Worm (Caenorhabditis elegans): Measurements from ENCODE around the gene F11A5.5.

Gene F11A5.5

ce11 chrV:16182918-16183317, 15.2 kb upstream of the F11A5.5 start, which contains the start of gene srh-277:
srh-277 (plus strand) TSS chrV:16183218.
- TF ChIP-seq unc-62 (GFP tag; optimal IDR thresholded peaks at IDR 0.05), result no peak

ce11 chrV:16183357-16183756, 14.8 kb upstream of the F11A5.5 start, which contains the start of gene srz-14:
srz-14 (plus strand) TSS chrV:16183657.
- no peak for TF ChIP-seq unc-62 (GFP tag; optimal IDR thresholded peaks at IDR 0.05)

DNA sequence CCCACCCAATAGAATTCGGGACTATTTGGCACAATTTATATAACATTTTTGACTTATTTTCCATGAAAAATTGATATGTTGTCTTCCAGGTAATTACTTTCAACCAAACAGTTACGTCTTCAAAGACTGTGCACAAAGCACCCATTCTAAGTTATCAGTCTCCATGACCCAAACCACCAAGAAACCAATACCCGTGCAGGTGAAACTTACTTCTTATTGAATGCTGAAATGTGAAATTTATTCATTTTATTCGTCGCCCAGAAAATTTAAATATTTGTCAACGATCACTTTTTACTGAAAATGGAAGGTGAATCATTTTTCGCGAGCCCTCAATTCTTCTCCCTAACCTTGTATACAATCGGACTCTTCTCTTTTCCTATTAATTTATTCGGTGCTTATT, 7.6 kb upstream of the F11A5.5 start, which contains the start of gene srh-281:
TSS of gene srh-281 (plus strand) at position 301 of the 400 bp plus-strand sequence.
- TF ChIP-seq unc-62 (GFP tag; optimal IDR thresholded peaks at IDR 0.05), result no peak

ce11 chrV:16192114-16192513, 6.0 kb upstream of the F11A5.5 start, which contains the start of gene srh-279:
srh-279 (plus strand) TSS chrV:16192414.
- TF ChIP-seq unc-62 (GFP tag; optimal IDR thresholded peaks at IDR 0.05), result no peak

ce11 chrV:16194639-16195038, 3.5 kb upstream of the F11A5.5 start, which contains the start of gene rabr-4:
rabr-4 (plus strand) TSS chrV:16194939.
- TF ChIP-seq unc-62 (GFP tag; optimal IDR thresholded peaks at IDR 0.05), result no peak

DNA sequence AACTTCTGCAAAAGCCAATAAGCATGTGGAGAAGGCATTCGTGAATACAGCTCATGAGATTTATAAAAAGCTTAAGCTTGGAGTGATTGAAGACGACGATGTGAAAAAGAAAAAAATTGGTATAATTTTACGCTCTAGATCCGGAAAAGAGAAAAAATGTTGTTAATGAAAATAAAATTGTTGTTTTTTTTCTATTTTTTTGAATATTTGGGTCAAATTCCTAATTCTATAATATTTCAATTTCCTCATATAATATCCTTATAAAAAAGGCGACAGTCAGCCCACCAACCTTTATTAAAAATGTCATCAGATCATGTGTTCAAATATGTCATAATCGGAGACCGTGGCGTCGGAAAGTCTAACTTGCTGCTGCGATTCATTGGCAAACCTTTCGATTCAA, 2.7 kb upstream of the F11A5.5 start, which contains the start of gene rabr-3:
TSS of gene rabr-3 (plus strand) at position 301 of the 400 bp plus-strand sequence.
- TF ChIP-seq unc-62 (GFP tag; optimal IDR thresholded peaks at IDR 0.05), result no peak

DNA sequence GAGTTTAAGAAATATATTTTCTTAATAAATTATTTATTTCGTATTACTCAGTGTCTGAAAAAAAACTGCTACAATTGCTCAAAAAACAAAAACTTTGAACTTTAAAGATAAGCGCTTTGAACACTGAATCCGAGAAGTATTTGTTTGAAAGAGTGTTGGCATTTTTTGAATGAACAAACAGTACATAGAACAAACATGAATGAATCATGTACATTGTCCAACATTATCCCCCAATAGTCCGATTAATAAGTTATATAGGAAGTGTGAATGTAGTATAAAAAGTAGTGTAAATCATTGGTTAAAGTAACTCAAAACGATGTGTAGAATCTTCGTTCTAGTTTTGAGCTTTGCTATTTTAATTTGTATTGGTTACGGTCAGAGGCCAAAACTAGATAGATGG, 3.6 kb downstream of the F11A5.5 start, which contains the start of gene F11A5.17:
TSS of gene F11A5.17 (plus strand) at position 301 of the 400 bp plus-strand sequence.
- no peak for TF ChIP-seq unc-62 (GFP tag; optimal IDR thresholded peaks at IDR 0.05)

ce11 chrV:16202618-16203017, 4.5 kb downstream of the F11A5.5 start, which contains the start of gene F11A5.18:
F11A5.18 (plus strand) TSS chrV:16202918.
- no peak for TF ChIP-seq unc-62 (GFP tag; optimal IDR thresholded peaks at IDR 0.05)

- no peak for TF ChIP-seq unc-62 (GFP tag; optimal IDR thresholded peaks at IDR 0.05)
Observed at ce11 chrV:16204888-16205287, 6.8 kb downstream of the F11A5.5 start, which contains the start of gene irld-26. irld-26 (plus strand) TSS chrV:16205188.

- TF ChIP-seq unc-62 (GFP tag; optimal IDR thresholded peaks at IDR 0.05), result no peak
Observed at ce11 chrV:16209837-16210236, 11.7 kb downstream of the F11A5.5 start, which contains the start of gene oac-15. oac-15 (minus strand) TSS chrV:16209937.

ce11 chrV:16210257-16211002, 12.3 kb downstream of the F11A5.5 start, which contains the start of gene F11A5.16:
F11A5.16 (plus strand) TSS chrV:16210952.
- TF ChIP-seq unc-62 (GFP tag; optimal IDR thresholded peaks at IDR 0.05), result no peak

DNA sequence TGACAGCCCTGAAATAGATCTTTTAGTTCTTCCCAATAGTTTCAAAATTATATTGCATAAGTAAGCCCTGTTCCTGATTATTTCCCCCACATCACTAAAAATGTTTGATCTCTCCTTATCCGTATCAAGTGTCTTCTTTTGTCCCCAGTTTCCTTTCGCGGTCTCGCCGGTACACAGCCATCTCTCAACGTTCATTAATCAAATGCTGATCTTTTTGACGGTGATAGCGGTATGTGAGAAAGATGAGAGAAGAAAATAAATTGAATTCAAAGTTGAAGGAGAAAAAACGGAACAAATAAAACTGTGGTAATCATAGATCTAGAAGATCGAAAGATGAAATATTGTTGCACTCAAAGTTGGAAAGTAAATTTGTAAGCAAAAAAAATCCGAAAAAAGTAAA, 13.6 kb downstream of the F11A5.5 start:
- no peak for TF ChIP-seq unc-62 (GFP tag; optimal IDR thresholded peaks at IDR 0.05)

ce11 chrV:16213323-16213722, 15.2 kb downstream of the F11A5.5 start:
- no peak for TF ChIP-seq unc-62 (GFP tag; optimal IDR thresholded peaks at IDR 0.05)

ce11 chrV:16214505-16214904, 16.4 kb downstream of the F11A5.5 start, which contains the start of gene F11A5.9:
F11A5.9 (plus strand) TSS chrV:16214890.
- no peak for TF ChIP-seq unc-62 (GFP tag; optimal IDR thresholded peaks at IDR 0.05)

- no peak for TF ChIP-seq unc-62 (GFP tag; optimal IDR thresholded peaks at IDR 0.05)
Observed at ce11 chrV:16218522-16218921, 20.4 kb downstream of the F11A5.5 start, which contains the start of gene F11A5.15. F11A5.15 (minus strand) TSS chrV:16218622.

ce11 chrV:16218972-16219757, 21.0 kb downstream of the F11A5.5 start, which contains the start of gene glc-1:
glc-1 (plus strand) TSS chrV:16219634.
- TF ChIP-seq unc-62 (GFP tag; optimal IDR thresholded peaks at IDR 0.05), result no peak

Data from whole organism, dauer.